Worm (Caenorhabditis elegans) whole organism, L3 larva: Measurements from ENCODE around the gene C29E4.17.

Experiments
- nhr-237 ChIP-seq: fragments of 150-350 bp; optimal IDR thresholded peaks from 2 replicates; lab custom pipeline; 2014; ENCODE audit warnings: missing biosample characterization, missing genetic modification characterization
- unc-39 ChIP-seq: sonication (generic microtip); optimal IDR thresholded peaks from 4 replicates; lab custom pipeline; 2017; ENCODE audit warnings: missing biosample characterization, missing genetic modification characterization

- TF ChIP-seq nhr-237, result no peak
- no peak for TF ChIP-seq unc-39 (tag; lab: Kevin White, UChicago)
These were observed 4.6 kb upstream of the C29E4.17 start, which contains the start of gene gly-3 for ce11 chrIII:7917667-7918066.
